Fruit fly (Drosophila melanogaster): ENCODE results near the gene squ.
A peak's percentile ranks its signal among the peaks of the same experiment; 100 is the strongest.

squ gene

DNA sequence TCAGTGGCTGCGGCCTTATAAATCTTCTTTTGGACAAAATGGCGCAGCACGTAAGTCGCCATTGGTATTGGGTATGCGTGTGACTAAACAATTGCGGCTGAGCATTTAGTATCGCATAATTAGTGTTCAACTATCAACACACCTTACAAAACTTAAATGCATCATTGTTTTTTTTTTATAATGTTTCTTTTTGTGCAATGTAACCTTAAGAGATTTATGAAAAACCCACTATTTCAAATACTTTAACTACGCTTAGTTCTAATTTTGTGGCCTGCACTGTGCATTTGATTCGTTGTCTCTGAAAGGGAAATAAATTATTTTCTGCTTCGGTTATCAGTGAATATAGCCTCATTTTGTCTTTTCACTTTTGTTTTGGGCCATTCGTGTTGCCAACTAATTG, 35.9 kb upstream of the squ start (continued):
- no peak for TF ChIP-seq fru (optimal IDR thresholded peaks at IDR 0.05)
- peak; percentile 54 for TF ChIP-seq CG7786 (GFP tag; optimal IDR thresholded peaks at IDR 0.05)
- TF ChIP-seq pnt (GFP tag; optimal IDR thresholded peaks at IDR 0.05), result peak; percentile 34
- TF ChIP-seq so (GFP tag; IDR thresholded peaks at IDR 0.05), result no peak; the same call in 2 of the 3 replicates
- TF ChIP-seq zen2 (GFP tag; IDR thresholded peaks at IDR 0.05; ENCODE audit: partially characterized antibody), result no peak
- TF ChIP-seq CG15011 (GFP tag; optimal IDR thresholded peaks at IDR 0.05), result peak; percentile 27
- no peak for TF ChIP-seq CG42726 (GFP tag; IDR thresholded peaks at IDR 0.05; ENCODE audit: partially characterized antibody)
- no peak for TF ChIP-seq CG17912 (GFP tag; optimal IDR thresholded peaks at IDR 0.05)
- TF ChIP-seq otp (GFP tag; IDR thresholded peaks at IDR 0.05), result peak; percentile 68; the same call in 2 of the 3 replicates
- TF ChIP-seq mld (GFP tag; IDR thresholded peaks at IDR 0.05; ENCODE audit: partially characterized antibody), result no peak
- no peak for TF ChIP-seq Tbp (GFP tag; optimal IDR thresholded peaks at IDR 0.05)
- peak; percentile 19 for TF ChIP-seq NC2β (GFP tag; optimal IDR thresholded peaks at IDR 0.05)
- TF ChIP-seq gfzf (GFP tag; optimal IDR thresholded peaks at IDR 0.05), result no peak
- no peak for TF ChIP-seq kay (GFP tag; optimal IDR thresholded peaks at IDR 0.05)
- TF ChIP-seq pan (optimal IDR thresholded peaks at IDR 0.05), result no peak
- TF ChIP-seq pan (GFP tag; optimal IDR thresholded peaks at IDR 0.05 in 1 of 2, IDR thresholded peaks at IDR 0.05 in 1 of 2), result peak in 1 of 2 experiments; percentile 71
- peak; percentile 62 for TF ChIP-seq CoRest (tag; optimal IDR thresholded peaks at IDR 0.05)
- no peak for TF ChIP-seq CG11085 (GFP tag; IDR thresholded peaks at IDR 0.05)
- TF ChIP-seq CG12744 (GFP tag; optimal IDR thresholded peaks at IDR 0.05), result peak; percentile 16
- peak; percentile 31 for TF ChIP-seq pho (GFP tag; optimal IDR thresholded peaks at IDR 0.05)
- TF ChIP-seq CG17361 (GFP tag; IDR thresholded peaks at IDR 0.05), result peak; percentile 64; the same call in 2 of the 3 replicates
- TF ChIP-seq D (optimal IDR thresholded peaks at IDR 0.05), result no peak
- TF ChIP-seq D (GFP tag; optimal IDR thresholded peaks at IDR 0.05), result peak; percentile 28
- peak; percentile 69 for TF ChIP-seq slbo (GFP tag; IDR thresholded peaks at IDR 0.05)
- no peak for TF ChIP-seq CG3838 (GFP tag; optimal IDR thresholded peaks at IDR 0.05)
- TF ChIP-seq zfh1 (GFP tag; IDR thresholded peaks at IDR 0.05), result peak; percentile 51; the same call in 1 of the 3 replicates
- no peak for TF ChIP-seq ato (GFP tag; IDR thresholded peaks at IDR 0.05; ENCODE audit: partially characterized antibody)
- peak; percentile 15 for TF ChIP-seq Fer2 (tag; optimal IDR thresholded peaks at IDR 0.05)
- TF ChIP-seq cas (GFP tag; IDR thresholded peaks at IDR 0.05), result no peak
- no peak for TF ChIP-seq CG8290 (GFP tag; optimal IDR thresholded peaks at IDR 0.05)
- peak in 1 of 2 experiments; percentile 27 for TF ChIP-seq CG8290 (tag; optimal IDR thresholded peaks at IDR 0.05)
- no peak for TF ChIP-seq CG6654 (GFP tag; optimal IDR thresholded peaks at IDR 0.05)
- peak; percentile 39 for TF ChIP-seq D19A (tag; optimal IDR thresholded peaks at IDR 0.05)
- TF ChIP-seq usp (GFP tag; optimal IDR thresholded peaks at IDR 0.05), result no peak
- peak; percentile 82 for TF ChIP-seq Sox102F (GFP tag; optimal IDR thresholded peaks at IDR 0.05)
- peak; percentile 14 for TF ChIP-seq CG11398 (GFP tag; optimal IDR thresholded peaks at IDR 0.05)
- TF ChIP-seq pum (GFP tag; optimal IDR thresholded peaks at IDR 0.05), result peak; percentile 40
- peak; percentile 5 for TF ChIP-seq CG2116 (GFP tag; optimal IDR thresholded peaks at IDR 0.05)
- TF ChIP-seq Ets97D (GFP tag; optimal IDR thresholded peaks at IDR 0.05), result no peak
- no peak for TF ChIP-seq sens-2 (GFP tag; IDR thresholded peaks at IDR 0.05)
- TF ChIP-seq nerfin-1 (tag; optimal IDR thresholded peaks at IDR 0.05), result peak; percentile 41
- TF ChIP-seq CG6175 (GFP tag; IDR thresholded peaks at IDR 0.05), result no peak
- no peak for TF ChIP-seq Neu2 (GFP tag; optimal IDR thresholded peaks at IDR 0.05; ENCODE audit: borderline replicate concordance)
- peak; percentile 30 for TF ChIP-seq HLH54F (GFP tag; optimal IDR thresholded peaks at IDR 0.05)
- no peak for TF ChIP-seq NFAT (GFP tag; IDR thresholded peaks at IDR 0.05)
- TF ChIP-seq emc (GFP tag; optimal IDR thresholded peaks at IDR 0.05), result no peak
- no peak for TF ChIP-seq CG10462 (GFP tag; optimal IDR thresholded peaks at IDR 0.05)
- peak; percentile 54 for TF ChIP-seq NfI (GFP tag; optimal IDR thresholded peaks at IDR 0.05)
- no peak for TF ChIP-seq Max (GFP tag; optimal IDR thresholded peaks at IDR 0.05)
- TF ChIP-seq Hmx (GFP tag; optimal IDR thresholded peaks at IDR 0.05), result peak; percentile 1
- peak; percentile 53 for TF ChIP-seq CG9817 (tag; optimal IDR thresholded peaks at IDR 0.05)
- peak; percentile 35 to 66 for TF ChIP-seq chif (GFP tag; optimal IDR thresholded peaks at IDR 0.05)
- no peak for TF ChIP-seq HmgD (GFP tag; optimal IDR thresholded peaks at IDR 0.05)

All from whole organism, embryonic.